Worm (Caenorhabditis elegans) whole organism, late embryonic: ENCODE data around the gene T19C3.2.

ENCODE experiments used
- F13H6.1 ChIP-seq: sonication (generic microtip); optimal IDR thresholded peaks from 2 replicates; lab custom pipeline; 2016; ENCODE audit warnings: missing genetic modification characterization, missing compliant biosample characterization
- ceh-22 ChIP-seq: sonication (generic microtip); optimal IDR thresholded peaks from 2 replicates; lab custom pipeline; 2017; ENCODE audit warnings: missing biosample characterization, missing genetic modification characterization
- ceh-48 ChIP-seq: sonication (generic microtip); optimal IDR thresholded peaks from 2 replicates; lab custom pipeline; 2016; ENCODE audit warnings: missing genetic modification characterization, inconsistent platforms, missing compliant biosample characterization
- hlh-30 ChIP-seq: sonication (generic microtip); optimal IDR thresholded peaks from 2 replicates; lab custom pipeline; 2017; ENCODE audit warnings: antibody characterized with exemption, missing genetic modification characterization, missing compliant biosample characterization; ENCODE audit not compliant: insufficient read depth
- hlh-6 ChIP-seq: sonication (generic microtip); optimal IDR thresholded peaks from 2 replicates; lab custom pipeline; 2016; ENCODE audit warnings: missing genotype, missing genetic modification characterization, missing compliant biosample characterization
- lim-6 ChIP-seq: sonication (generic microtip); optimal IDR thresholded peaks from 2 replicates; lab custom pipeline; 2016; ENCODE audit warnings: missing genetic modification characterization, missing compliant biosample characterization
- nhr-11 ChIP-seq: fragments of 150-350 bp; optimal IDR thresholded peaks from 2 replicates; lab custom pipeline; 2014; ENCODE audit warnings: missing biosample characterization, missing genetic modification characterization
- pha-4 ChIP-seq: fragments of 150-350 bp; optimal IDR thresholded peaks from 2 replicates; lab custom pipeline; 2018; ENCODE audit warnings: missing biosample characterization, missing genetic modification reagents, missing genetic modification characterization
- pqm-1 ChIP-seq: sonication (generic microtip); optimal IDR thresholded peaks from 2 replicates; lab custom pipeline; 2016; ENCODE audit warnings: missing genetic modification characterization, missing compliant biosample characterization
- syd-9 ChIP-seq: sonication (generic microtip); optimal IDR thresholded peaks from 2 replicates; lab custom pipeline; 2016; ENCODE audit warnings: mild to moderate bottlenecking, missing genetic modification characterization, moderate library complexity, missing compliant biosample characterization
- ttx-3 ChIP-seq: sonication (generic microtip); optimal IDR thresholded peaks from 2 replicates; lab custom pipeline; 2016; ENCODE audit warnings: missing genetic modification reagents, missing genetic modification characterization, missing compliant biosample characterization
- unc-3 ChIP-seq, 2 experiments: fragments of 200-800 bp in 1 of 2; sonication (Bioruptor generic) in 1 of 2; sonication (generic microtip) in 1 of 2; conservative IDR thresholded peaks in 1 of 2; optimal IDR thresholded peaks in 1 of 2; 2 replicates each; pipeline versions ENCODE4 v1.3.6 to Lab custom; 2016 to 2022; ENCODE audit warnings: missing compliant biosample characterization in 2 of 2, missing genetic modification characterization in 2 of 2, missing genetic modification reagents in 1 of 2
- unc-55 ChIP-seq: sonication (generic microtip); optimal IDR thresholded peaks from 2 replicates; lab custom pipeline; 2017; ENCODE audit warnings: missing biosample characterization, missing genetic modification reagents, missing genetic modification characterization

ce11 chrIII:576555-576954 is 40.8 kb downstream of the T19C3.2 start:
- no peak for TF ChIP-seq ceh-48 (tag; lab: Kevin White, UChicago)
- no peak for TF ChIP-seq pha-4 (tag; lab: Kevin White, UChicago)
- TF ChIP-seq unc-55, result no peak
- no peak for TF ChIP-seq lim-6 (tag; lab: Kevin White, UChicago)
- TF ChIP-seq nhr-11, result no peak
- no peak for TF ChIP-seq unc-3 (GFP tag; conservative IDR thresholded peaks at IDR 0.05; lab: Robert Waterston, UW)
- no peak for TF ChIP-seq unc-3 (tag; optimal IDR thresholded peaks at IDR 0.05; lab: Kevin White, UChicago)
- no peak for TF ChIP-seq hlh-30 (tag; lab: Kevin White, UChicago)
- no peak for TF ChIP-seq syd-9 (tag; lab: Kevin White, UChicago)
- TF ChIP-seq pqm-1 (tag; lab: Kevin White, UChicago), result no peak
- no peak for TF ChIP-seq F13H6.1 (tag; lab: Kevin White, UChicago)
- no peak for TF ChIP-seq hlh-6 (tag; lab: Kevin White, UChicago)
- no peak for TF ChIP-seq ttx-3 (tag; lab: Kevin White, UChicago)
- TF ChIP-seq ceh-22 (tag; lab: Kevin White, UChicago), result no peak
